Fruit fly (Drosophila melanogaster) whole organism, prepupa: ENCODE measurements around the gene CG5418.

Source experiments
- CG11294 ChIP-seq: fragments of 200-800 bp; sonication (Bioruptor generic); IDR thresholded peaks from 2 replicates; pipeline ENCODE4 v1.3.6; 2022; ENCODE audit warnings: missing biosample characterization, missing genetic modification characterization
- CG31627 ChIP-seq: fragments of 200-800 bp; sonication (Bioruptor generic); optimal IDR thresholded peaks from 3 replicates; lab custom pipeline; 2016; ENCODE audit warnings: missing biosample characterization, missing genetic modification characterization
- CG6854 ChIP-seq: fragments of 200-800 bp; sonication (Bioruptor generic); optimal IDR thresholded peaks from 2 replicates; lab custom pipeline; 2017; ENCODE audit warnings: missing biosample characterization, mild to moderate bottlenecking, missing genetic modification characterization
- CG8632 ChIP-seq: fragments of 200-800 bp; sonication (Bioruptor generic); optimal IDR thresholded peaks from 3 replicates; lab custom pipeline; 2016; ENCODE audit warnings: missing biosample characterization, missing genetic modification characterization
- Lpt ChIP-seq: fragments of 200-800 bp; sonication (Bioruptor generic); optimal IDR thresholded peaks from 3 replicates; lab custom pipeline; 2016; ENCODE audit warnings: missing biosample characterization, missing genetic modification characterization
- achi ChIP-seq: fragments of 200-800 bp; sonication (Bioruptor generic); optimal IDR thresholded peaks from 3 replicates; lab custom pipeline; 2016; ENCODE audit warnings: missing biosample characterization, missing genetic modification characterization
- esn ChIP-seq: fragments of 200-800 bp; sonication (Bioruptor generic); optimal IDR thresholded peaks from 2 replicates; lab custom pipeline; 2016; ENCODE audit warnings: missing biosample characterization, mild to moderate bottlenecking, missing genetic modification characterization, moderate library complexity
- fd59A ChIP-seq: fragments of 200-800 bp; sonication (Bioruptor generic); optimal IDR thresholded peaks from 2 replicates; lab custom pipeline; 2017; ENCODE audit warnings: missing biosample characterization, mild to moderate bottlenecking, missing genetic modification characterization, missing genetic modification reagents
- fkh ChIP-seq: fragments of 200-800 bp; sonication (Bioruptor generic); optimal IDR thresholded peaks from 3 replicates; lab custom pipeline; 2017; ENCODE audit warnings: missing biosample characterization, mild to moderate bottlenecking, missing genetic modification characterization, moderate library complexity

- TF ChIP-seq esn (no peak), CG8632 (no peak), CG11294 (no peak), achi (GFP tag; lab: Kevin White, UChicago) (no peak), CG6854 (no peak), CG31627 (GFP tag; lab: Kevin White, UChicago) (no peak), Lpt (GFP tag; lab: Kevin White, UChicago) (no peak), fd59A (no peak), fkh (GFP tag; lab: Kevin White, UChicago) (no peak)
Observed at dm6 chr2L:12421188-12421587, 31.9 kb downstream of the CG5418 start.
